Worm (Caenorhabditis elegans): ENCODE results near the gene aagr-2.

ce11 chrII:4935518-4935917, 10.5 kb upstream of the aagr-2 start, which contains the start of gene ZK546.5:
- no peak for TF ChIP-seq nhr-76 (tag; optimal IDR thresholded peaks at IDR 0.05)
- TF ChIP-seq egl-5 (tag; optimal IDR thresholded peaks at IDR 0.05): no peak
- TF ChIP-seq lin-15B (tag; optimal IDR thresholded peaks at IDR 0.05): peak; percentile 1
- TF ChIP-seq sea-2 (GFP tag; optimal IDR thresholded peaks at IDR 0.05): no peak
- no peak for TF ChIP-seq unc-39 (tag; optimal IDR thresholded peaks at IDR 0.05)
- TF ChIP-seq unc-62 (GFP tag; optimal IDR thresholded peaks at IDR 0.05): no peak
- no peak for TF ChIP-seq elt-3 (tag; optimal IDR thresholded peaks at IDR 0.05)
- no peak for TF ChIP-seq ztf-11 (tag; optimal IDR thresholded peaks at IDR 0.05)
- TF ChIP-seq R02D3.7 (tag; optimal IDR thresholded peaks at IDR 0.05): no peak
- no peak for TF ChIP-seq aly-2 (tag; optimal IDR thresholded peaks at IDR 0.05)
- TF ChIP-seq fkh-10 (GFP tag; optimal IDR thresholded peaks at IDR 0.05): no peak
